Fruit fly (Drosophila melanogaster) whole organism, adult: ENCODE results near the gene SMC6.

ENCODE experiments used
- CG11617 ChIP-seq: fragments of 200-800 bp; sonication (Bioruptor generic); optimal IDR thresholded peaks from 2 replicates; lab custom pipeline; 2017; ENCODE audit warnings: mild to moderate bottlenecking, missing biosample characterization, missing genetic modification reagents, missing genetic modification characterization
- CG12768 ChIP-seq: fragments of 200-800 bp; sonication (Bioruptor generic); optimal IDR thresholded peaks from 2 replicates; lab custom pipeline; 2017; ENCODE audit warnings: missing biosample characterization, missing genetic modification characterization, mild to moderate bottlenecking, moderate library complexity, missing genetic modification reagents
- CG14711 ChIP-seq: fragments of 200-800 bp; sonication (Bioruptor generic); optimal IDR thresholded peaks from 2 replicates; lab custom pipeline; 2018; ENCODE audit warnings: missing biosample characterization, mild to moderate bottlenecking, missing genetic modification characterization, moderate library complexity
- CG1620 ChIP-seq: fragments of 200-800 bp; sonication (Bioruptor generic); optimal IDR thresholded peaks from 2 replicates; lab custom pipeline; 2016; ENCODE audit warnings: missing biosample characterization, missing genetic modification characterization
- CG33017 ChIP-seq: fragments of 200-800 bp; sonication (Bioruptor generic); optimal IDR thresholded peaks from 2 replicates; lab custom pipeline; 2018; ENCODE audit warnings: missing biosample characterization, mild to moderate bottlenecking, missing genetic modification characterization, moderate library complexity
- CG5204 ChIP-seq: fragments of 200-800 bp; sonication (Bioruptor generic); optimal IDR thresholded peaks from 2 replicates; lab custom pipeline; 2016; ENCODE audit warnings: missing biosample characterization, missing genetic modification characterization
- CG7045 ChIP-seq: fragments of 200-800 bp; sonication (Bioruptor generic); optimal IDR thresholded peaks from 2 replicates; lab custom pipeline; 2017; ENCODE audit warnings: missing biosample characterization, mild to moderate bottlenecking, missing genetic modification characterization
- CG7101 ChIP-seq: fragments of 200-800 bp; sonication (Bioruptor generic); optimal IDR thresholded peaks from 2 replicates; lab custom pipeline; 2018; ENCODE audit warnings: missing biosample characterization, mild to moderate bottlenecking, missing genetic modification characterization, moderate library complexity
- Clk ChIP-seq: fragments of 200-800 bp; sonication (Bioruptor generic); optimal IDR thresholded peaks from 2 replicates; lab custom pipeline; 2017; ENCODE audit warnings: missing biosample characterization, missing genetic modification characterization
- Crg-1 ChIP-seq: fragments of 200-800 bp; sonication (Bioruptor generic); optimal IDR thresholded peaks from 2 replicates; lab custom pipeline; 2016; ENCODE audit warnings: missing biosample characterization, missing genetic modification characterization
- Hr96 ChIP-seq: fragments of 200-800 bp; sonication (Bioruptor generic); optimal IDR thresholded peaks from 2 replicates; lab custom pipeline; 2016; ENCODE audit warnings: missing biosample characterization, missing genetic modification characterization
- Mnt ChIP-seq: fragments of 200-800 bp; sonication (Bioruptor generic); optimal IDR thresholded peaks from 2 replicates; lab custom pipeline; 2016; ENCODE audit warnings: missing biosample characterization, mild to moderate bottlenecking, missing genetic modification characterization
- bab1 ChIP-seq: fragments of 200-800 bp; sonication (Bioruptor generic); optimal IDR thresholded peaks from 3 replicates; lab custom pipeline; 2019; ENCODE audit warnings: missing biosample characterization, mild to moderate bottlenecking, missing genetic modification characterization, moderate library complexity
- cic ChIP-seq: fragments of 200-800 bp; sonication (Bioruptor generic); optimal IDR thresholded peaks from 2 replicates; lab custom pipeline; 2017; ENCODE audit warnings: missing biosample characterization, mild to moderate bottlenecking, missing genetic modification characterization, moderate library complexity
- cnc ChIP-seq, 2 experiments: fragments of >200 bp; optimal IDR thresholded peaks; 2 replicates each; lab custom pipeline; 2017
- kay ChIP-seq: fragments of 200-800 bp; sonication (Bioruptor generic); peaks from one replicate; lab custom pipeline; 2016; ENCODE audit warnings: missing biosample characterization, missing genetic modification characterization, borderline replicate concordance
- ovo ChIP-seq: fragments of 200-800 bp; sonication (Bioruptor generic); optimal IDR thresholded peaks from 2 replicates; lab custom pipeline; 2016; ENCODE audit warnings: missing biosample characterization, missing genetic modification characterization
- pad ChIP-seq: fragments of 200-800 bp; sonication (Bioruptor generic); optimal IDR thresholded peaks from 3 replicates; lab custom pipeline; 2017; ENCODE audit warnings: missing biosample characterization, missing genetic modification characterization, mild to moderate bottlenecking, moderate library complexity, missing genetic modification reagents
- tj ChIP-seq: fragments of 200-800 bp; sonication (Bioruptor generic); optimal IDR thresholded peaks from 3 replicates; lab custom pipeline; 2017; ENCODE audit warnings: missing biosample characterization, mild to moderate bottlenecking, missing genetic modification characterization, moderate library complexity
- toe ChIP-seq: fragments of 200-800 bp; sonication (Bioruptor generic); optimal IDR thresholded peaks from 2 replicates; lab custom pipeline; 2016; ENCODE audit warnings: missing biosample characterization, missing genetic modification characterization

The SMC6 gene

dm6 chr3R:24204022-24204421 is 10.8 kb upstream of the SMC6 start:
- TF ChIP-seq CG5204 (GFP tag; lab: Kevin White, UChicago) (no peak), CG11617 (GFP tag; lab: Kevin White, UChicago) (no peak), toe (GFP tag; lab: Kevin White, UChicago) (no peak), pad (GFP tag; lab: Kevin White, UChicago) (no peak), tj (GFP tag; lab: Kevin White, UChicago) (no peak), Mnt (GFP tag; lab: Kevin White, UChicago) (no peak), CG33017 (tag; lab: Kevin White, UChicago) (no peak), CG1620 (no peak), CG12768 (no peak), cic (GFP tag; lab: Kevin White, UChicago) (no peak), CG14711 (no peak), CG7101 (no peak), ovo (no peak), kay (GFP tag; lab: Kevin White, UChicago) (no peak), Hr96 (GFP tag; lab: Kevin White, UChicago) (no peak)

- TF ChIP-seq cnc (optimal IDR thresholded peaks at IDR 0.05; lab: Kevin White, UChicago) (no peak), tj (GFP tag; lab: Kevin White, UChicago) (no peak), Crg-1 (no peak), ovo (no peak), pad (GFP tag; lab: Kevin White, UChicago) (no peak), kay (GFP tag; lab: Kevin White, UChicago) (no peak), bab1 (GFP tag; lab: Kevin White, UChicago) (no peak), CG11617 (GFP tag; lab: Kevin White, UChicago) (no peak), CG33017 (tag; lab: Kevin White, UChicago) (no peak), toe (GFP tag; lab: Kevin White, UChicago) (no peak), Hr96 (GFP tag; lab: Kevin White, UChicago) (no peak), CG1620 (no peak)
Measured at dm6 chr3R:24203426-24203825, 10.2 kb upstream of the SMC6 start.

dm6 chr3R:24202723-24203122 is 9.5 kb upstream of the SMC6 start:
- no peak for TF ChIP-seq CG7045 (GFP tag; lab: Kevin White, UChicago)
- no peak for TF ChIP-seq CG33017 (tag; lab: Kevin White, UChicago)
- no peak for TF ChIP-seq cnc (optimal IDR thresholded peaks at IDR 0.05; lab: Kevin White, UChicago)
- TF ChIP-seq Hr96 (GFP tag; lab: Kevin White, UChicago): no peak
- no peak for TF ChIP-seq cic (GFP tag; lab: Kevin White, UChicago)
- no peak for TF ChIP-seq CG12768
- TF ChIP-seq ovo: no peak
- no peak for TF ChIP-seq CG5204 (GFP tag; lab: Kevin White, UChicago)

dm6 chr3R:24188619-24189018 is 4.6 kb downstream of the SMC6 start, which contains the start of gene CG5515:
TSS of gene CG5515 (minus strand) at chr3R:24188896.
- TF ChIP-seq CG33017 (tag; lab: Kevin White, UChicago) (peak; percentile 57), ovo (peak; percentile 45), cic (GFP tag; lab: Kevin White, UChicago) (peak; percentile 18), pad (GFP tag; lab: Kevin White, UChicago) (peak; percentile 41), Hr96 (GFP tag; lab: Kevin White, UChicago) (peak; percentile 70), kay (GFP tag; lab: Kevin White, UChicago) (no peak), CG7101 (peak; percentile 65), CG7045 (GFP tag; lab: Kevin White, UChicago) (peak; percentile 65), CG12768 (peak; percentile 23), Clk (GFP tag; lab: Kevin White, UChicago) (no peak), toe (GFP tag; lab: Kevin White, UChicago) (peak; percentile 85), bab1 (GFP tag; lab: Kevin White, UChicago) (peak; percentile 96), tj (GFP tag; lab: Kevin White, UChicago) (peak; percentile 76), Mnt (GFP tag; lab: Kevin White, UChicago) (peak; percentile 70), Crg-1 (peak; percentile 68), CG1620 (peak; percentile 85), CG14711 (peak; percentile 65), CG5204 (GFP tag; lab: Kevin White, UChicago) (peak; percentile 87), CG11617 (GFP tag; lab: Kevin White, UChicago) (peak; percentile 89), cnc (optimal IDR thresholded peaks at IDR 0.05; lab: Kevin White, UChicago) (no peak)

dm6 chr3R:24186188-24186587 is 7.0 kb downstream of the SMC6 start, which contains the start of gene mora:
TSS of gene mora (plus strand) at chr3R:24186359.
- no peak for TF ChIP-seq Clk (GFP tag; lab: Kevin White, UChicago)
- no peak for TF ChIP-seq CG1620
- no peak for TF ChIP-seq Crg-1
- TF ChIP-seq CG11617 (GFP tag; lab: Kevin White, UChicago): no peak
- TF ChIP-seq Hr96 (GFP tag; lab: Kevin White, UChicago): no peak
- no peak for TF ChIP-seq Mnt (GFP tag; lab: Kevin White, UChicago)
- TF ChIP-seq CG12768: no peak
- no peak for TF ChIP-seq pad (GFP tag; lab: Kevin White, UChicago)
- TF ChIP-seq tj (GFP tag; lab: Kevin White, UChicago): no peak
- TF ChIP-seq CG7101: no peak
- no peak for TF ChIP-seq cic (GFP tag; lab: Kevin White, UChicago)

DNA sequence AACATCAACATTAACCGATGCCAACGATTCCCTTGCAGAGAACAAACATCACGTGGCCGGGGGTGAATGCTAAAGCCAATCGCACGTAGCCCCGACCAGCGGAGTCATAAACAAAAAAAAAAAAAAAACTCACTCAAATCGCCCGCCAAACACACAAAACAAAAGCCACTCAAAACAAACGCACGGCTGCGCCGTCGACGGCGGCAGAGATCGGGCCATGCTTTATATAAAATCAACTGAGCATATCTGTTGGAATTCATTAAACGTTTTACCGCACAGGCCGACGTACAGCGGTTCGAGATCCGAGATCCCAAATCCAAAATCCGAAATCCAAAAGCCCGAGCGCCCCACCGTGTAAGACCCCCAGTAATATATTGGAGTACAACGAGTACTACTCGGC is 20.8 kb downstream of the SMC6 start, which contains the start of gene CG13606:
Gene CG13606, plus strand, starts transcription at position 250 of the 400 bp plus-strand sequence.
- TF ChIP-seq cnc (optimal IDR thresholded peaks at IDR 0.05; lab: Kevin White, UChicago) (no peak), Clk (GFP tag; lab: Kevin White, UChicago) (no peak), Mnt (GFP tag; lab: Kevin White, UChicago) (no peak), ovo (no peak), CG14711 (no peak), Crg-1 (no peak), bab1 (GFP tag; lab: Kevin White, UChicago) (no peak), Hr96 (GFP tag; lab: Kevin White, UChicago) (no peak), pad (GFP tag; lab: Kevin White, UChicago) (no peak), kay (GFP tag; lab: Kevin White, UChicago) (no peak), CG11617 (GFP tag; lab: Kevin White, UChicago) (no peak), CG12768 (no peak), CG7045 (GFP tag; lab: Kevin White, UChicago) (no peak), CG1620 (no peak), CG33017 (tag; lab: Kevin White, UChicago) (no peak), toe (GFP tag; lab: Kevin White, UChicago) (no peak), tj (GFP tag; lab: Kevin White, UChicago) (no peak), CG7101 (no peak), cic (GFP tag; lab: Kevin White, UChicago) (no peak)
